Fruit fly (Drosophila melanogaster) whole organism, embryonic: ENCODE results near the gene CG9117.

ENCODE experiments used
- Aef1 ChIP-seq: fragments of 200-800 bp; sonication (Bioruptor generic); IDR thresholded peaks from 3 replicates; pipeline ENCODE4 v1.3.6; 2022; ENCODE audit warnings: missing biosample characterization, missing genetic modification characterization
- Antp ChIP-seq: fragments of 200-800 bp; sonication (Bioruptor generic); optimal IDR thresholded peaks from 3 replicates; lab custom pipeline; 2016; ENCODE audit warnings: missing biosample characterization, missing genetic modification characterization
- Atf-2 ChIP-seq: fragments of 200-800 bp; sonication (Bioruptor generic); optimal IDR thresholded peaks from 2 replicates; lab custom pipeline; 2016; ENCODE audit warnings: missing biosample characterization, missing genetic modification characterization
- Atf3 ChIP-seq: fragments of 200-800 bp; sonication (Bioruptor generic); optimal IDR thresholded peaks from 3 replicates; lab custom pipeline; 2016; ENCODE audit warnings: missing biosample characterization, missing genetic modification characterization
- CG12219 ChIP-seq: fragments of 200-800 bp; sonication (Bioruptor generic); optimal IDR thresholded peaks from 3 replicates; lab custom pipeline; 2018; ENCODE audit warnings: missing biosample characterization, mild to moderate bottlenecking, missing genetic modification characterization
- CG12659 ChIP-seq: fragments of 200-800 bp; sonication (Bioruptor generic); optimal IDR thresholded peaks from 3 replicates; lab custom pipeline; 2017; ENCODE audit warnings: mild to moderate bottlenecking, missing biosample characterization, missing genetic modification reagents, missing genetic modification characterization
- CG13624 ChIP-seq: fragments of 200-800 bp; sonication (Bioruptor generic); optimal IDR thresholded peaks from 2 replicates; lab custom pipeline; 2016; ENCODE audit warnings: missing biosample characterization, missing genetic modification characterization
- CG15011 ChIP-seq: fragments of 200-800 bp; sonication (Bioruptor generic); optimal IDR thresholded peaks from 3 replicates; lab custom pipeline; 2018; ENCODE audit warnings: missing biosample characterization, mild to moderate bottlenecking, missing genetic modification characterization
- CG15479 ChIP-seq: fragments of 200-800 bp; sonication (Bioruptor generic); optimal IDR thresholded peaks from 3 replicates; lab custom pipeline; 2019; ENCODE audit warnings: missing biosample characterization, mild to moderate bottlenecking, missing genetic modification characterization, moderate library complexity
- CG15601 ChIP-seq: fragments of 200-800 bp; sonication (Bioruptor generic); optimal IDR thresholded peaks from 3 replicates; lab custom pipeline; 2019; ENCODE audit warnings: missing biosample characterization, mild to moderate bottlenecking, missing genetic modification characterization, moderate library complexity
- CG2116 ChIP-seq: fragments of 200-800 bp; sonication (Bioruptor generic); optimal IDR thresholded peaks from 3 replicates; lab custom pipeline; 2018; ENCODE audit warnings: missing biosample characterization, mild to moderate bottlenecking, missing genetic modification characterization
- CG2202 ChIP-seq: fragments of 200-800 bp; sonication (Bioruptor generic); optimal IDR thresholded peaks from 2 replicates; lab custom pipeline; 2018; ENCODE audit warnings: missing biosample characterization, mild to moderate bottlenecking, missing genetic modification characterization
- CG2875 ChIP-seq: fragments of 200-800 bp; sonication (Bioruptor generic); optimal IDR thresholded peaks from 2 replicates; lab custom pipeline; 2017; ENCODE audit warnings: missing biosample characterization, mild to moderate bottlenecking, missing genetic modification characterization, missing genetic modification reagents
- CG32532 ChIP-seq: fragments of 200-800 bp; sonication (Bioruptor generic); IDR thresholded peaks from 2 replicates; pipeline ENCODE4 v1.3.6; 2022; ENCODE audit warnings: missing biosample characterization, missing genetic modification characterization
- CG4282 ChIP-seq: fragments of 200-800 bp; sonication (Bioruptor generic); optimal IDR thresholded peaks from 2 replicates; lab custom pipeline; 2016; ENCODE audit warnings: missing biosample characterization, missing genetic modification characterization
- CG6175 ChIP-seq: fragments of 200-800 bp; sonication (Bioruptor generic); IDR thresholded peaks from 3 replicates; pipeline ENCODE4 v1.3.6; 2022; ENCODE audit warnings: missing biosample characterization, missing genetic modification characterization
- CG6272 ChIP-seq: fragments of 200-800 bp; sonication (Bioruptor generic); IDR thresholded peaks from 2 replicates; pipeline ENCODE4 v1.3.6; 2022; ENCODE audit warnings: missing biosample characterization, missing genetic modification characterization
- CG7745 ChIP-seq: fragments of 200-800 bp; sonication (Bioruptor generic); optimal IDR thresholded peaks from 2 replicates; lab custom pipeline; 2018; ENCODE audit warnings: missing biosample characterization, mild to moderate bottlenecking, missing genetic modification characterization, moderate library complexity
- CG8089 ChIP-seq: fragments of 200-800 bp; sonication (Bioruptor generic); optimal IDR thresholded peaks from 3 replicates; lab custom pipeline; 2016; ENCODE audit warnings: missing biosample characterization, missing genetic modification characterization
- CG8478 ChIP-seq: fragments of >200 bp; optimal IDR thresholded peaks from 2 replicates; lab custom pipeline; 2018
- CG8765 ChIP-seq: fragments of 200-800 bp; sonication (Bioruptor generic); IDR thresholded peaks from 2 replicates; pipeline ENCODE4 v1.3.6; 2022; ENCODE audit warnings: missing biosample characterization, missing genetic modification characterization
- CG9215 ChIP-seq: fragments of 200-800 bp; sonication (Bioruptor generic); IDR thresholded peaks from 2 replicates; pipeline ENCODE4 v1.3.6; 2022; ENCODE audit warnings: missing biosample characterization, missing genetic modification characterization
- CG9437 ChIP-seq: fragments of 200-800 bp; sonication (Bioruptor generic); optimal IDR thresholded peaks from 2 replicates; lab custom pipeline; 2018; ENCODE audit warnings: missing biosample characterization, mild to moderate bottlenecking, missing genetic modification characterization
- CHES-1-like ChIP-seq: fragments of 200-800 bp; sonication (Bioruptor generic); optimal IDR thresholded peaks from 2 replicates; lab custom pipeline; 2016; ENCODE audit warnings: missing biosample characterization, missing genetic modification characterization
- Dll ChIP-seq: fragments of 200-800 bp; sonication (Bioruptor generic); IDR thresholded peaks from 4 replicates; pipeline ENCODE4 v1.3.6; 2022; ENCODE audit warnings: missing biosample characterization, missing genetic modification characterization; ENCODE audit not compliant: partially characterized antibody
- E2f1 ChIP-seq: fragments of 200-800 bp; sonication (Bioruptor generic); IDR thresholded peaks from 2 replicates; pipeline ENCODE4 v1.3.6; 2022; ENCODE audit warnings: missing biosample characterization, missing genetic modification characterization
- Elba2 ChIP-seq: fragments of 200-800 bp; sonication (Bioruptor generic); optimal IDR thresholded peaks from 3 replicates; lab custom pipeline; 2016; ENCODE audit warnings: missing biosample characterization, missing genetic modification characterization
- HHEX ChIP-seq: fragments of 200-800 bp; sonication (Bioruptor generic); optimal IDR thresholded peaks from 3 replicates; lab custom pipeline; 2017; ENCODE audit warnings: missing biosample characterization, mild to moderate bottlenecking, missing genetic modification characterization, missing genetic modification reagents
- Hmr ChIP-seq: fragments of 200-800 bp; sonication (Bioruptor generic); optimal IDR thresholded peaks from 3 replicates; lab custom pipeline; 2017; ENCODE audit warnings: mild to moderate bottlenecking, missing biosample characterization, missing genetic modification reagents, missing genetic modification characterization
- Hr39 ChIP-seq: fragments of >200 bp; optimal IDR thresholded peaks from 2 replicates; lab custom pipeline; 2017
- Mes4 ChIP-seq: fragments of 200-800 bp; sonication (Bioruptor generic); optimal IDR thresholded peaks from 2 replicates; lab custom pipeline; 2016; ENCODE audit warnings: missing biosample characterization, missing genetic modification characterization
- PHDP ChIP-seq: fragments of 200-800 bp; sonication (Bioruptor generic); optimal IDR thresholded peaks from 3 replicates; lab custom pipeline; 2018; ENCODE audit warnings: missing biosample characterization, mild to moderate bottlenecking, missing genetic modification characterization, moderate library complexity
- Ravus ChIP-seq: fragments of 200-800 bp; sonication (Bioruptor generic); IDR thresholded peaks from 2 replicates; pipeline ENCODE4 v1.3.6; 2022; ENCODE audit warnings: missing biosample characterization, missing genetic modification characterization
- Rx ChIP-seq: fragments of 200-800 bp; sonication (Bioruptor generic); IDR thresholded peaks from 2 replicates; pipeline ENCODE4 v1.3.6; 2022; ENCODE audit warnings: missing biosample characterization, missing genetic modification characterization
- bbx ChIP-seq: fragments of 200-800 bp; sonication (Bioruptor generic); IDR thresholded peaks from 2 replicates; pipeline ENCODE4 v1.3.6; 2022; ENCODE audit warnings: missing biosample characterization, missing genetic modification characterization; ENCODE audit not compliant: partially characterized antibody
- crol ChIP-seq: fragments of 200-800 bp; sonication (Bioruptor generic); IDR thresholded peaks from 2 replicates; pipeline ENCODE4 v1.3.6; 2022; ENCODE audit warnings: missing biosample characterization, missing genetic modification characterization
- ftz-f1 ChIP-seq: fragments of 200-800 bp; sonication (Bioruptor generic); optimal IDR thresholded peaks from 2 replicates; lab custom pipeline; 2016; ENCODE audit warnings: missing biosample characterization, missing genetic modification characterization
- gsb ChIP-seq: fragments of 200-800 bp; sonication (Bioruptor generic); IDR thresholded peaks from 2 replicates; pipeline ENCODE4 v1.3.6; 2022; ENCODE audit warnings: missing biosample characterization, missing genetic modification characterization
- kay ChIP-seq: fragments of 200-800 bp; sonication (Bioruptor generic); optimal IDR thresholded peaks from 2 replicates; lab custom pipeline; 2016; ENCODE audit warnings: missing biosample characterization, missing genetic modification characterization
- lbe ChIP-seq: fragments of 200-800 bp; sonication (Bioruptor generic); optimal IDR thresholded peaks from 2 replicates; lab custom pipeline; 2016; ENCODE audit warnings: missing biosample characterization, mild to moderate bottlenecking, missing genetic modification characterization
- pho ChIP-seq: fragments of 200-800 bp; sonication (Bioruptor generic); optimal IDR thresholded peaks from 2 replicates; lab custom pipeline; 2016; ENCODE audit warnings: missing biosample characterization, missing genetic modification characterization
- pros ChIP-seq: fragments of 200-800 bp; sonication (Bioruptor generic); optimal IDR thresholded peaks from 3 replicates; lab custom pipeline; 2019; ENCODE audit warnings: missing biosample characterization, mild to moderate bottlenecking, missing genetic modification characterization, moderate library complexity
- ranshi ChIP-seq: fragments of 200-800 bp; sonication (Bioruptor generic); IDR thresholded peaks from 2 replicates; pipeline ENCODE4 v1.3.6; 2022; ENCODE audit warnings: missing biosample characterization, missing genetic modification characterization
- schlank ChIP-seq: fragments of 200-800 bp; sonication (Bioruptor generic); optimal IDR thresholded peaks from 2 replicates; lab custom pipeline; 2018; ENCODE audit warnings: missing biosample characterization, mild to moderate bottlenecking, missing genetic modification characterization
- sr ChIP-seq: fragments of 200-800 bp; sonication (Bioruptor generic); IDR thresholded peaks from 3 replicates; pipeline ENCODE4 v1.3.6; 2022; ENCODE audit warnings: missing biosample characterization, missing genetic modification characterization
- tll ChIP-seq, 2 experiments: fragments of 200-800 bp in 1 of 2; fragments of >200 bp in 1 of 2; sonication (Bioruptor generic) in 1 of 2; optimal IDR thresholded peaks; 2 replicates each; lab custom pipeline; 2017 to 2019; ENCODE audit warnings: missing biosample characterization in 2 of 2, missing genetic modification characterization in 2 of 2, mild to moderate bottlenecking in 1 of 2, moderate library complexity in 1 of 2
- ttk ChIP-seq: fragments of 200-800 bp; sonication (Bioruptor generic); IDR thresholded peaks from 2 replicates; pipeline ENCODE4 v2.1.2; 2022; ENCODE audit warnings: missing biosample characterization, missing genetic modification characterization
- tup ChIP-seq: fragments of 200-800 bp; sonication (Bioruptor generic); optimal IDR thresholded peaks from 2 replicates; lab custom pipeline; 2016; ENCODE audit warnings: missing biosample characterization, mild to moderate bottlenecking, missing genetic modification characterization, moderate library complexity
- zfh2 ChIP-seq: fragments of 200-800 bp; sonication (Bioruptor generic); optimal IDR thresholded peaks from 2 replicates; lab custom pipeline; 2016; ENCODE audit warnings: missing biosample characterization, missing genetic modification characterization

CG9117 gene

DNA sequence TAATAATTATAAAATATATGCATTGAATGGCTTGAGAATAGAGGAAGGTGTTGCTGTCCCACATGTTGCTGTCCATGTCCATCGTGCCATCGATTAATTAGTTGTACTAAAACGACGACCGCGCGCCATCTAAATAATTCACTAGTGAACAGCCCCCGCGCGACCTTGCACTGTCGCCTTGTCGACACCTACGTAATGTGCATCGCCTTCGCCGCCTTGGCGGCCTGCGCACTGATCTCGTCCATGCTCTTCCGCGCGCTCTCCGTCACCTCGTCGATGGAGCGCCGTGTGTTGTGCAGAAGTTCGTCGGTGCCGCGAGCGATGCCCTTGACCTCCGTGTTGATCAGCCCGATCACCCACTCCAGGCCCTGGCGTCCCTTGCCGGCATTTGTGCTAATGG lies 9.2 kb upstream of the CG9117 start (continued):
- peak; percentile 1 for TF ChIP-seq ftz-f1 (GFP tag; lab: Kevin White, UChicago)
- no peak for TF ChIP-seq ttk (GFP tag; lab: Robert Waterston, UW)
- peak; percentile 83 for TF ChIP-seq sr (GFP tag; lab: Robert Waterston, UW)
- TF ChIP-seq Antp (GFP tag; lab: Kevin White, UChicago), result no peak
- TF ChIP-seq CG6175, result 0 out of 3 replicates have a peak, but pooled peaks have one; percentile 23
- TF ChIP-seq, all 482 proteins: peak for 5

DNA sequence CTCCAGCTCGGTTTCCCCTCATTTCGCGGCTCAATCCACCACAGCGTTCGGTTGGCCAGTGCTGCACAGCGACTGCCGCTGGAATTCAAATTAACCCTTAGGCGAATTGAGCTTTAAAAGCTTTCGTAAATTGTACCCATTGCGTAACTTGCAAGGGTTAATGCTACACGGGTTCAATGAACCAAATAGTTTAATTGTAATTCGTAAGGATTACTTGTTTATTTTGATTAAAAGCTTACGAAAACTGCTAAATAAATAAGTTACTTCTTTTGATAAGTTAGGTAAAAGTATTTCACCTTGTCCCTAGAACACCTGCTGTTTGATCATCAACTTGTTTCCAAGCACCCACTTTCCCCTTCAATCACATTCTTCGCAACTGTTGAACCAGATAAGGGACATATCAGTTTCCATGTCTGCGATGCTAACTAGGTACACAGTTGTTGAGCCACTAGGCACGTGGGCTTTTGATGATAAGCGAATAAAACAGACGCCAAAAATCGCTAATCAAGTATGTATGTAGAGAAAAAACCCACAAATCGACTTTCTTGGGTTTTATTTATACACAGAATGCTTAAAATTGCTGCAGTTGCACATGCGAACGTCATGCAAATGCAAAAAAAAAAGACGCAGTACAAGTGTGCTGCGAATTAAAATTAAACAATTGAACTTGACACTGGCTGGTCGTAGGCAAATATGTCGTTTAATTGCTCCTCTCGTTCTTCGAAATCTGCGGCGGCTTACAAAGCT lies 8.4 kb upstream of the CG9117 start, which contains the start of gene Pfas:
Pfas (minus strand) TSS at position 79 of the 747 bp plus-strand sequence.
- peak; percentile 45 for TF ChIP-seq kay
- TF ChIP-seq CG2875 (GFP tag; lab: Kevin White, UChicago), result no peak
- TF ChIP-seq HHEX (GFP tag; lab: Kevin White, UChicago), result peak; percentile 27
- peak; percentile 8 for TF ChIP-seq CG9437 (GFP tag; lab: Kevin White, UChicago)
- no peak for TF ChIP-seq Ravus (GFP tag; lab: Robert Waterston, UW)
- TF ChIP-seq CG8478 (lab: Kevin White, UChicago), result no peak
- no peak for TF ChIP-seq CG12219 (GFP tag; lab: Kevin White, UChicago)
- TF ChIP-seq zfh2, result peak; percentile 72
- TF ChIP-seq CG15479 (GFP tag; lab: Kevin White, UChicago), result no peak
- TF ChIP-seq CG2116 (GFP tag; lab: Kevin White, UChicago), result no peak
- peak; percentile 52 for TF ChIP-seq CG15601 (tag; lab: Kevin White, UChicago)
- TF ChIP-seq CG6272 (GFP tag; lab: Robert Waterston, UW), result no peak
- TF ChIP-seq CG8765 (GFP tag; lab: Robert Waterston, UW), result no peak
- peak; percentile 77 for TF ChIP-seq CG32532 (GFP tag; lab: Robert Waterston, UW)
- peak; percentile 45 for TF ChIP-seq schlank
- no peak for TF ChIP-seq CG2202 (tag; lab: Kevin White, UChicago)
- TF ChIP-seq Mes4, result no peak
- peak; percentile 23; the same call in 1 of the 2 replicates for TF ChIP-seq CG9215 (GFP tag; lab: Robert Waterston, UW)
- no peak for TF ChIP-seq CG8089 (GFP tag; lab: Kevin White, UChicago)
- peak; percentile 27 for TF ChIP-seq CG4282
- peak; percentile 80 for TF ChIP-seq Hmr
- no peak for TF ChIP-seq CG15011 (GFP tag; lab: Kevin White, UChicago)
- peak; percentile 64 for TF ChIP-seq ranshi (GFP tag; lab: Robert Waterston, UW)
- no peak for TF ChIP-seq CG7745 (tag; lab: Kevin White, UChicago)
- no peak for TF ChIP-seq ttk (GFP tag; lab: Robert Waterston, UW)
- peak; percentile 15 for TF ChIP-seq Atf-2 (GFP tag; lab: Kevin White, UChicago)
- no peak for TF ChIP-seq crol (GFP tag; lab: Robert Waterston, UW)
- TF ChIP-seq PHDP (tag; lab: Kevin White, UChicago), result peak; percentile 66
- no peak for TF ChIP-seq tll (GFP tag; optimal IDR thresholded peaks at IDR 0.05; lab: Kevin White, UChicago)
- no peak for TF ChIP-seq Atf3 (GFP tag; lab: Kevin White, UChicago)
- peak; percentile 63 for TF ChIP-seq pho (GFP tag; lab: Kevin White, UChicago)
- TF ChIP-seq gsb, result no peak
- TF ChIP-seq CG12659 (GFP tag; lab: Kevin White, UChicago), result peak; percentile 70
- no peak for TF ChIP-seq Elba2 (GFP tag; lab: Kevin White, UChicago)
- peak; percentile 18 for TF ChIP-seq tup
- peak; percentile 69 for TF ChIP-seq CG13624 (GFP tag; lab: Kevin White, UChicago)
- peak; percentile 22; the same call in 1 of the 2 replicates for TF ChIP-seq E2f1
- peak; percentile 35 for TF ChIP-seq lbe
- 0 out of 2 replicates have a peak, but pooled peaks have one; percentile 22 for TF ChIP-seq bbx (GFP tag; lab: Robert Waterston, UW)
- no peak for TF ChIP-seq Hr39 (lab: Kevin White, UChicago)
- no peak for TF ChIP-seq pros (GFP tag; lab: Kevin White, UChicago)
- TF ChIP-seq Dll (GFP tag; lab: Robert Waterston, UW), result no peak
- TF ChIP-seq Aef1 (GFP tag; lab: Robert Waterston, UW), result no peak
- TF ChIP-seq CHES-1-like (GFP tag; lab: Kevin White, UChicago), result peak; percentile 72
- TF ChIP-seq Rx (GFP tag; lab: Robert Waterston, UW), result no peak
